Worm (Caenorhabditis elegans) whole organism, L1 larva: ENCODE data around the gene F55G1.1.

ENCODE experiments used
- C04F5.9 ChIP-seq: sonication (generic microtip); optimal IDR thresholded peaks from 2 replicates; lab custom pipeline; 2016; ENCODE audit warnings: missing genetic modification characterization, missing compliant biosample characterization
- C16A3.4 ChIP-seq: fragments of 150-350 bp; optimal IDR thresholded peaks from 2 replicates; lab custom pipeline; 2014; ENCODE audit warnings: missing biosample characterization, missing genetic modification characterization
- C34B4.2 ChIP-seq: sonication (generic microtip); optimal IDR thresholded peaks from 2 replicates; lab custom pipeline; 2017; ENCODE audit warnings: mild to moderate bottlenecking, missing genetic modification characterization, missing compliant biosample characterization
- F16B12.6 ChIP-seq: fragments of 150-350 bp; optimal IDR thresholded peaks from 2 replicates; lab custom pipeline; 2014; ENCODE audit warnings: missing biosample characterization, missing genetic modification characterization
- aly-2 ChIP-seq: fragments of 150-350 bp; optimal IDR thresholded peaks from 2 replicates; lab custom pipeline; 2014; ENCODE audit warnings: missing biosample characterization, missing genetic modification characterization
- ama-1 ChIP-seq: fragments of 150-350 bp; optimal IDR thresholded peaks from 2 replicates; lab custom pipeline; 2014
- blmp-1 ChIP-seq: fragments of 150-350 bp; optimal IDR thresholded peaks from 2 replicates; lab custom pipeline; 2014; ENCODE audit warnings: missing biosample characterization, missing genetic modification characterization
- ceh-63 ChIP-seq: fragments of 200-800 bp; sonication (Bioruptor generic); optimal IDR thresholded peaks from 2 replicates; lab custom pipeline; 2018; ENCODE audit warnings: mild to moderate bottlenecking, missing genetic modification characterization, missing compliant biosample characterization
- ceh-8 ChIP-seq: fragments of 200-800 bp; sonication (Bioruptor generic); optimal IDR thresholded peaks from 2 replicates; lab custom pipeline; 2018; ENCODE audit warnings: mild to moderate bottlenecking, missing genetic modification characterization, moderate library complexity, missing compliant biosample characterization
- ceh-82 ChIP-seq, 3 experiments: fragments of 150-350 bp in 1 of 3; sonication (generic microtip) in 2 of 3; optimal IDR thresholded peaks; 2 replicates each; lab custom pipeline; 2014 to 2017; ENCODE audit warnings: missing biosample characterization in 3 of 3, missing genetic modification characterization in 3 of 3
- dpl-1 ChIP-seq, 3 experiments: fragments of 150-350 bp in 2 of 3; sonication (generic microtip) in 1 of 3; optimal IDR thresholded peaks; 2 replicates each; lab custom pipeline; 2014 to 2017; ENCODE audit warnings: missing biosample characterization in 3 of 3, missing genetic modification characterization in 3 of 3, missing genetic modification reagents in 3 of 3
- dsc-1 ChIP-seq: sonication (generic microtip); optimal IDR thresholded peaks from 2 replicates; lab custom pipeline; 2016; ENCODE audit warnings: mild to moderate bottlenecking, missing genetic modification characterization, missing compliant biosample characterization
- efl-1 ChIP-seq, 4 experiments: fragments of 150-350 bp; optimal IDR thresholded peaks in 3 of 4; peaks in 1 of 4; 1 replicate in 1 of 4; 2 replicates in 3 of 4; lab custom pipeline; 2014; ENCODE audit warnings: missing biosample characterization in 2 of 4, missing genetic modification characterization in 2 of 4, missing genetic modification reagents in 2 of 4
- elt-2 ChIP-seq: sonication (generic microtip); optimal IDR thresholded peaks from 2 replicates; lab custom pipeline; 2016; ENCODE audit warnings: missing genetic modification characterization, mild to moderate bottlenecking, inconsistent platforms, missing compliant biosample characterization, missing genetic modification reagents
- elt-3 ChIP-seq, 6 experiments: fragments of 150-350 bp in 1 of 6; sonication (generic microtip); optimal IDR thresholded peaks; 2 replicates each; lab custom pipeline; 2017 to 2018; ENCODE audit warnings: missing biosample characterization in 6 of 6, missing genetic modification characterization in 6 of 6, inconsistent platforms in 1 of 6
- ets-5 ChIP-seq: fragments of 200-800 bp; sonication (Bioruptor generic); IDR thresholded peaks from 2 replicates; pipeline ENCODE4 v1.3.6; 2022; ENCODE audit warnings: missing genetic modification characterization, missing compliant biosample characterization
- grh-1 ChIP-seq: fragments of 200-800 bp; sonication (Bioruptor generic); IDR thresholded peaks from 2 replicates; pipeline ENCODE4 v1.3.6; 2022; ENCODE audit warnings: missing genetic modification reagents, missing genetic modification characterization, missing compliant biosample characterization
- hlh-4 ChIP-seq: sonication (generic microtip); optimal IDR thresholded peaks from 2 replicates; lab custom pipeline; 2016; ENCODE audit warnings: mild to moderate bottlenecking, missing genetic modification characterization, missing compliant biosample characterization
- irx-1 ChIP-seq: sonication (generic microtip); optimal IDR thresholded peaks from 2 replicates; lab custom pipeline; 2016; ENCODE audit warnings: missing genetic modification characterization, missing compliant biosample characterization
- lin-13 ChIP-seq: fragments of 150-350 bp; optimal IDR thresholded peaks from 2 replicates; lab custom pipeline; 2014; ENCODE audit warnings: missing biosample characterization, missing genetic modification reagents, missing genetic modification characterization
- lin-14 ChIP-seq: fragments of 200-800 bp; sonication (Bioruptor generic); optimal IDR thresholded peaks from 2 replicates; lab custom pipeline; 2018; ENCODE audit warnings: mild to moderate bottlenecking, missing genetic modification characterization, moderate library complexity, missing compliant biosample characterization
- lin-35 ChIP-seq, 2 experiments: fragments of 150-350 bp; optimal IDR thresholded peaks; 2 replicates each; lab custom pipeline; 2014; ENCODE audit warnings: missing biosample characterization in 2 of 2, missing genetic modification characterization in 2 of 2, missing genetic modification reagents in 2 of 2
- lin-39 ChIP-seq: fragments of 150-350 bp; optimal IDR thresholded peaks from 2 replicates; lab custom pipeline; 2014; ENCODE audit warnings: missing biosample characterization, missing genetic modification reagents, missing genetic modification characterization
- lir-3 ChIP-seq: sonication (generic microtip); optimal IDR thresholded peaks from 2 replicates; lab custom pipeline; 2016; ENCODE audit warnings: mild to moderate bottlenecking, missing genetic modification characterization, moderate library complexity, missing compliant biosample characterization; ENCODE audit not compliant: poor library complexity
- lsy-2 ChIP-seq, 2 experiments: fragments of 150-350 bp; optimal IDR thresholded peaks; 2 replicates each; lab custom pipeline; 2014; ENCODE audit warnings: missing biosample characterization in 2 of 2, missing genetic modification characterization in 2 of 2
- mab-9 ChIP-seq: fragments of 200-800 bp; sonication (Bioruptor generic); IDR thresholded peaks from 2 replicates; pipeline ENCODE4 v1.3.6; 2022; ENCODE audit warnings: missing genetic modification reagents, missing genetic modification characterization, missing compliant biosample characterization
- mdl-1 ChIP-seq, 2 experiments: fragments of 150-350 bp; optimal IDR thresholded peaks; 2 replicates each; lab custom pipeline; 2014 to 2017; ENCODE audit warnings: missing biosample characterization in 2 of 2, missing genetic modification characterization in 2 of 2, inconsistent platforms in 1 of 2
- mep-1 ChIP-seq: fragments of 150-350 bp; optimal IDR thresholded peaks from 2 replicates; lab custom pipeline; 2014; ENCODE audit warnings: missing biosample characterization, missing genetic modification characterization
- nhr-11 ChIP-seq: fragments of 150-350 bp; optimal IDR thresholded peaks from 2 replicates; lab custom pipeline; 2014; ENCODE audit warnings: missing biosample characterization, missing genetic modification characterization
- nhr-12 ChIP-seq: sonication (generic microtip); optimal IDR thresholded peaks from 2 replicates; lab custom pipeline; 2017; ENCODE audit warnings: missing biosample characterization, missing genetic modification characterization
- nhr-19 ChIP-seq: fragments of 200-800 bp; sonication (Bioruptor generic); conservative IDR thresholded peaks from 2 replicates; pipeline ENCODE4 v1.3.6; 2022; ENCODE audit warnings: missing genetic modification characterization, missing compliant biosample characterization
- nhr-20 ChIP-seq: sonication (generic microtip); optimal IDR thresholded peaks from 2 replicates; lab custom pipeline; 2016; ENCODE audit warnings: mild to moderate bottlenecking, missing genetic modification characterization, missing compliant biosample characterization
- nhr-28 ChIP-seq: fragments of 150-350 bp; optimal IDR thresholded peaks from 2 replicates; lab custom pipeline; 2014; ENCODE audit warnings: missing biosample characterization, missing genetic modification characterization
- nhr-47 ChIP-seq: sonication (generic microtip); optimal IDR thresholded peaks from 2 replicates; lab custom pipeline; 2016; ENCODE audit warnings: mild to moderate bottlenecking, missing genetic modification characterization, moderate library complexity, missing compliant biosample characterization
- nhr-71 ChIP-seq: sonication (generic microtip); optimal IDR thresholded peaks from 2 replicates; lab custom pipeline; 2016; ENCODE audit warnings: mild to moderate bottlenecking, missing genetic modification characterization, moderate library complexity, missing compliant biosample characterization
- nhr-85 ChIP-seq: sonication (generic microtip); peaks from one replicate; lab custom pipeline; 2016; ENCODE audit warnings: missing genetic modification characterization, inconsistent platforms, missing compliant biosample characterization
- nhr-90 ChIP-seq: sonication (generic microtip); optimal IDR thresholded peaks from 2 replicates; lab custom pipeline; 2016; ENCODE audit warnings: mild to moderate bottlenecking, missing genetic modification characterization, missing compliant biosample characterization; ENCODE audit not compliant: poor library complexity
- pax-3 ChIP-seq: fragments of 200-800 bp; sonication (Bioruptor generic); optimal IDR thresholded peaks from 2 replicates; lab custom pipeline; 2018; ENCODE audit warnings: mild to moderate bottlenecking, missing genetic modification characterization, moderate library complexity, missing compliant biosample characterization
- pqm-1 ChIP-seq: sonication (generic microtip); optimal IDR thresholded peaks from 3 replicates; lab custom pipeline; 2017; ENCODE audit warnings: missing biosample characterization, missing genetic modification characterization
- rnt-1 ChIP-seq: sonication (generic microtip); optimal IDR thresholded peaks from 2 replicates; lab custom pipeline; 2016; ENCODE audit warnings: mild to moderate bottlenecking, missing genetic modification characterization, moderate library complexity, missing compliant biosample characterization
- skn-1 ChIP-seq: fragments of 150-350 bp; optimal IDR thresholded peaks from 2 replicates; lab custom pipeline; 2014; ENCODE audit warnings: missing biosample characterization, missing genetic modification characterization
- snpc-4 ChIP-seq: fragments of 150-350 bp; optimal IDR thresholded peaks from 2 replicates; lab custom pipeline; 2014; ENCODE audit warnings: missing biosample characterization, missing genetic modification characterization
- snu-23 ChIP-seq: sonication (generic microtip); optimal IDR thresholded peaks from 2 replicates; lab custom pipeline; 2016; ENCODE audit warnings: missing genetic modification characterization, missing compliant biosample characterization
- swsn-7 ChIP-seq: sonication (generic microtip); optimal IDR thresholded peaks from 2 replicates; lab custom pipeline; 2016; ENCODE audit warnings: missing genetic modification characterization, missing compliant biosample characterization
- unc-130 ChIP-seq: fragments of 150-350 bp; optimal IDR thresholded peaks from 2 replicates; lab custom pipeline; 2017; ENCODE audit warnings: missing biosample characterization, missing genetic modification characterization, inconsistent platforms
- unc-62 ChIP-seq: fragments of 150-350 bp; optimal IDR thresholded peaks from 2 replicates; lab custom pipeline; 2014; ENCODE audit warnings: missing biosample characterization, missing genetic modification reagents, missing genetic modification characterization
- vab-15 ChIP-seq: sonication (generic microtip); optimal IDR thresholded peaks from 2 replicates; lab custom pipeline; 2017; ENCODE audit warnings: missing genotype, mild to moderate bottlenecking, missing genetic modification characterization, missing compliant biosample characterization
- ztf-4 ChIP-seq: fragments of 150-350 bp; optimal IDR thresholded peaks from 2 replicates; lab custom pipeline; 2014; ENCODE audit warnings: missing biosample characterization, missing genetic modification characterization

The F55G1.1 gene

ce11 chrIV:7507305-7507704, 15.7 kb downstream of the F55G1.1 start:
- TF ChIP-seq pqm-1 (tag; lab: Kevin White, UChicago) = no peak
- peak; percentile 81 for TF ChIP-seq nhr-85 (tag; lab: Kevin White, UChicago)
- 0 out of 2 replicates have a peak, but pooled peaks have one; percentile 36 for TF ChIP-seq grh-1 (GFP tag; lab: Robert Waterston, UW)
- TF ChIP-seq efl-1 (optimal IDR thresholded peaks at IDR 0.05; lab: Kevin White, UChicago) = peak; percentile 11 to 45
- peak; percentile 59 to 97 for TF ChIP-seq efl-1 (GFP tag; optimal IDR thresholded peaks at IDR 0.05 in 1 of 2; lab: Kevin White, UChicago)
- peak; percentile 6 for TF ChIP-seq ztf-4 (tag; lab: Kevin White, UChicago)
- no peak for TF ChIP-seq nhr-28 (tag; lab: Kevin White, UChicago)
- peak; percentile 75 for TF ChIP-seq nhr-20
- TF ChIP-seq swsn-7 (tag; lab: Kevin White, UChicago) = peak; percentile 35
- TF ChIP-seq skn-1 = peak; percentile 37
- peak; percentile 35 to 59 for TF ChIP-seq lsy-2 (tag; optimal IDR thresholded peaks at IDR 0.05; lab: Kevin White, UChicago)
- TF ChIP-seq F16B12.6 (tag; lab: Kevin White, UChicago) = no peak
- TF ChIP-seq aly-2 (tag; lab: Kevin White, UChicago) = no peak
- TF ChIP-seq mdl-1 (tag; optimal IDR thresholded peaks at IDR 0.05; lab: Kevin White, UChicago) = peak in 1 of 2 experiments; percentile 86
- peak; percentile 53 for TF ChIP-seq mep-1
- TF ChIP-seq dpl-1 (GFP tag; optimal IDR thresholded peaks at IDR 0.05; lab: Kevin White, UChicago) = peak in 2 of 3 experiments; percentile 51 to 66
- no peak for TF ChIP-seq snpc-4 (tag; lab: Kevin White, UChicago)
- TF ChIP-seq lin-39 (tag; lab: Kevin White, UChicago) = peak; percentile 9
- TF ChIP-seq snu-23 (GFP tag; lab: Kevin White, UChicago) = peak; percentile 69
- no peak for TF ChIP-seq nhr-12
- peak; percentile 67 for TF ChIP-seq lin-14 (GFP tag; lab: Kevin White, UChicago)
- peak; percentile 34 for TF ChIP-seq C16A3.4 (tag; lab: Kevin White, UChicago)
- TF ChIP-seq pax-3 (tag; lab: Kevin White, UChicago) = peak; percentile 11
- no peak for TF ChIP-seq ceh-8 (GFP tag; lab: Kevin White, UChicago)
- peak; percentile 57 for TF ChIP-seq blmp-1 (tag; lab: Kevin White, UChicago)
- peak; percentile 67 for TF ChIP-seq nhr-90 (tag; lab: Kevin White, UChicago)
- TF ChIP-seq mab-9 (GFP tag; lab: Robert Waterston, UW) = no peak
- no peak for TF ChIP-seq hlh-4
- no peak for TF ChIP-seq ceh-63
- peak; percentile 56 for TF ChIP-seq lin-13 (GFP tag; lab: Kevin White, UChicago)
- peak; percentile 9 for TF ChIP-seq lir-3 (tag; lab: Kevin White, UChicago)
- peak in 1 of 6 experiments; percentile 65 for TF ChIP-seq elt-3 (tag; optimal IDR thresholded peaks at IDR 0.05; lab: Kevin White, UChicago)
- TF ChIP-seq unc-62 (GFP tag; lab: Kevin White, UChicago) = no peak
- TF ChIP-seq unc-130 (tag; lab: Kevin White, UChicago) = peak; percentile 73
- TF ChIP-seq nhr-19 (GFP tag; lab: Robert Waterston, UW) = peak; percentile 67
- peak; percentile 60 for TF ChIP-seq rnt-1 (tag; lab: Kevin White, UChicago)
- peak; percentile 83 for TF ChIP-seq nhr-71
- peak in 1 of 3 experiments; percentile 21 for TF ChIP-seq ceh-82 (tag; optimal IDR thresholded peaks at IDR 0.05; lab: Kevin White, UChicago)
- TF ChIP-seq C34B4.2 (tag; lab: Kevin White, UChicago) = no peak
- TF ChIP-seq nhr-11 (tag; lab: Kevin White, UChicago) = no peak
- peak; percentile 28 to 80 for TF ChIP-seq lin-35 (GFP tag; optimal IDR thresholded peaks at IDR 0.05; lab: Kevin White, UChicago)
- peak; percentile 2 for TF ChIP-seq C04F5.9
- TF ChIP-seq vab-15 (tag; lab: Kevin White, UChicago) = no peak
- no peak for TF ChIP-seq dsc-1 (tag; lab: Kevin White, UChicago)
- TF ChIP-seq ets-5 (GFP tag; lab: Robert Waterston, UW) = no peak
- TF ChIP-seq elt-2 (tag; lab: Kevin White, UChicago) = peak; percentile 29
- peak; percentile 17 for TF ChIP-seq irx-1
- peak; percentile 32 for TF ChIP-seq nhr-47 (tag; lab: Kevin White, UChicago)
- TF ChIP-seq ama-1 (lab: Kevin White, UChicago) = peak; percentile 79
- TF ChIP-seq, all 84 proteins: peak for 32
